Worm (Caenorhabditis elegans): ENCODE results near the gene sdz-36.
A peak's percentile ranks its signal among the peaks of the same experiment; 100 is the strongest.

ce11 chrIV:9669969-9670368 lies 20.8 kb upstream of the sdz-36 start:
- TF ChIP-seq die-1 (tag; optimal IDR thresholded peaks at IDR 0.05): no peak
- TF ChIP-seq unc-62 (GFP tag; optimal IDR thresholded peaks at IDR 0.05): no peak
- no peak for TF ChIP-seq pha-4 (tag; optimal IDR thresholded peaks at IDR 0.05)
- TF ChIP-seq lin-26 (GFP tag; IDR thresholded peaks at IDR 0.05): peak; percentile 62; the same call in 1 of the 2 replicates
- no peak for TF ChIP-seq dpl-1 (GFP tag; optimal IDR thresholded peaks at IDR 0.05)
- 0 out of 2 replicates have a peak, but pooled peaks have one; percentile 32 for TF ChIP-seq B0336.3 (GFP tag; IDR thresholded peaks at IDR 0.05)
- TF ChIP-seq ceh-100 (GFP tag; IDR thresholded peaks at IDR 0.05): no peak
- peak; percentile 45 for TF ChIP-seq ceh-27 (GFP tag; optimal IDR thresholded peaks at IDR 0.05)
- no peak for TF ChIP-seq lsy-27 (tag; optimal IDR thresholded peaks at IDR 0.05; ENCODE audit: borderline replicate concordance, insufficient read depth)
- TF ChIP-seq nhr-80 (tag; optimal IDR thresholded peaks at IDR 0.05): no peak
- TF ChIP-seq ztf-3 (GFP tag; optimal IDR thresholded peaks at IDR 0.05): no peak
- no peak for TF ChIP-seq dpff-1 (tag; optimal IDR thresholded peaks at IDR 0.05)

All from whole organism, young adult.